Worm (Caenorhabditis elegans) whole organism, L1 larva: ENCODE measurements around the gene F52C9.5.

Experiments
- hlh-17 ChIP-seq: fragments of 200-800 bp; sonication (Bioruptor generic); optimal IDR thresholded peaks from 2 replicates; lab custom pipeline; 2018; ENCODE audit warnings: missing genetic modification characterization, mild to moderate bottlenecking, missing compliant biosample characterization, moderate library complexity, borderline replicate concordance
- nhr-12 ChIP-seq: sonication (generic microtip); optimal IDR thresholded peaks from 2 replicates; lab custom pipeline; 2017; ENCODE audit warnings: missing biosample characterization, missing genetic modification characterization
- nhr-85 ChIP-seq: sonication (generic microtip); peaks from one replicate; lab custom pipeline; 2016; ENCODE audit warnings: missing genetic modification characterization, inconsistent platforms, missing compliant biosample characterization
- tbx-2 ChIP-seq: sonication (generic microtip); optimal IDR thresholded peaks from 2 replicates; lab custom pipeline; 2016; ENCODE audit warnings: missing genetic modification characterization, missing compliant biosample characterization
- unc-62 ChIP-seq: fragments of 150-350 bp; optimal IDR thresholded peaks from 2 replicates; lab custom pipeline; 2014; ENCODE audit warnings: missing biosample characterization, missing genetic modification reagents, missing genetic modification characterization

DNA sequence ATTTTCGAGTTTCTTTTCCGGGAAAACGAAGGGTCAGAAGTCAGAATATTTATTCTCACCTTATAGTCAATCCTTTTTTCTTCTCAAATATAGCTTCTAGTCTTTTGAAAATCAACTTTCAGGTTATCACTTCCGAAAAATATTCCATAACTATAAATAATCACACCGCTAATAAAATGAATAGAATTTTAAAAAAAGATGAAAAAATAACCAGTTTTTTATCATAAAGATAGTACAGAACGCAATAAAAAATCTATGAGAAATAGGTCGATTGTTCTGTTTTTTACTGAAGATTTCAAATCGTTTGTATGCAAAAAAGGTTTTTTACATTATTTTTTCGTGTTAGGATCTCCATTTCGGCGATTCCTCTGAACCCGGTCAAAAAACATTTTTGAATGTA lies 11.8 kb upstream of the F52C9.5 start:
- TF ChIP-seq hlh-17 (GFP tag; lab: Kevin White, UChicago) = no peak
- TF ChIP-seq tbx-2 = no peak
- no peak for TF ChIP-seq nhr-12 (tag; lab: Kevin White, UChicago)
- TF ChIP-seq nhr-85 (tag; lab: Kevin White, UChicago) = no peak
- TF ChIP-seq unc-62 (GFP tag; lab: Kevin White, UChicago) = no peak
